In the genomic region with DNA sequence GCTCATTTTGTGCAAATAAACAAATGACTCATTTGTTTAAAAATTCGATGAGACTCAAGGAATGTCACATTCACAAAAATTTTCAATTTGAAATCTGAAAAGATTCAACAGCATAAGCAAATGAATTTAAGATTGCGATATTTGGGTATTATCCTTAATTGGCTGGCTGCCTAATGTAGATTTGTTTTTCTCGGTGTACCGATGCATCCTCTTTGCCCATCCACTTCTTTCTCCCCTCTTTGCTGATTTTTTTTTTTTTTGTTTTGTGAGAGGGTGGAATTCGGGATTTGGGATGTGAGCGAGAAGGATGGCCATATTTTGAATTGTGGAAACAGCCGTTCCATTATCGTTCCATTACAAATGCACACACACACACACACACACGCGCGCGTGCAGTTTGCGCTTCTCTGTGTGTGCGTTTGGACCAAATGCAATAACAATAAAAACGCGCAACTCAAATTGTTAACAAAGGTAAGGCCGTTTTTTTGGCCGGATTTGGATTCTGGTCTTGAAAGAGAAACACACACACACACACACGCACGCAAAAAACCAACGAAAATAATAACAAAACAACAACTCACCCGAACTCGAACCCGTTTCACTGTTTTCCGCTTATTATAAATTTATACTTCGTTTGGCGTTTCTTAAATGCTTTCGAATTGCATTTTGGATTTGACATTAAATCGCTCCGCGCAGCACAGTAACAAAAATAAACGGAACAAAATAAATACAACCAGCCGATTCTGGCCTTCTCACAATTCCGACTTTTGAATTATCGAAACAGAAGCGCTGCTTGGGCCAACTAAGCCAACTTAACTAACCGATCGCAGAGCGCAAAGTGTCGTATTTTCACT, we compare ENCODE assay signal across 1 fruit fly cellular context.
TF ChIP-seq lines count a peak whose summit lies in the region.

No protein-coding gene starts in this region.

TF ChIP-seq in whole organism, embryonic, 481 proteins besides CTCF, POLR2A, EP300 and RAD21 (continued from another document and continues in another):
- TF ChIP-seq Dbx (GFP tag; IDR thresholded peaks at IDR 0.05; lab: Robert Waterston, UW) (no peak), CG11247 (GFP tag; IDR thresholded peaks at IDR 0.05; lab: Robert Waterston, UW) (no peak), Hr39 (optimal IDR thresholded peaks at IDR 0.05; lab: Kevin White, UChicago) (no peak), BEAF-32 (GFP tag; optimal IDR thresholded peaks at IDR 0.05; lab: Kevin White, UChicago) (no peak), CG17186 (GFP tag; optimal IDR thresholded peaks at IDR 0.05; lab: Kevin White, UChicago) (no peak), Rx (GFP tag; IDR thresholded peaks at IDR 0.05; lab: Robert Waterston, UW) (0 out of 2 replicates have a peak, but pooled peaks have one; percentile 28), Poxn (GFP tag; IDR thresholded peaks at IDR 0.05; lab: Robert Waterston, UW) (no peak), pho (GFP tag; optimal IDR thresholded peaks at IDR 0.05; lab: Kevin White, UChicago) (no peak), CG17359 (tag; optimal IDR thresholded peaks at IDR 0.05; lab: Kevin White, UChicago) (peak; percentile 54), CG31441 (GFP tag; IDR thresholded peaks at IDR 0.05; lab: Robert Waterston, UW) (no peak; the same call in 1 of the 2 replicates), jing (GFP tag; optimal IDR thresholded peaks at IDR 0.05; lab: Kevin White, UChicago) (peak; percentile 35), CG10959 (GFP tag; IDR thresholded peaks at IDR 0.05; lab: Robert Waterston, UW) (0 out of 2 replicates have a peak, but pooled peaks have one; percentile 8), Atf3 (GFP tag; optimal IDR thresholded peaks at IDR 0.05; lab: Kevin White, UChicago) (peak; percentile 29), CG14667 (GFP tag; IDR thresholded peaks at IDR 0.05; lab: Robert Waterston, UW) (no peak), Abd-B (GFP tag; optimal IDR thresholded peaks at IDR 0.05; lab: Kevin White, UChicago) (peak; percentile 29), Bdp1 (GFP tag; optimal IDR thresholded peaks at IDR 0.05; lab: Kevin White, UChicago) (no peak), aop (GFP tag; IDR thresholded peaks at IDR 0.05; lab: Robert Waterston, UW) (no peak), CG3163 (GFP tag; optimal IDR thresholded peaks at IDR 0.05; lab: Kevin White, UChicago) (no peak), CG2202 (tag; optimal IDR thresholded peaks at IDR 0.05; lab: Kevin White, UChicago) (peak; percentile 41), Opbp (GFP tag; IDR thresholded peaks at IDR 0.05; lab: Robert Waterston, UW; ENCODE audit: partially characterized antibody) (no peak), slbo (GFP tag; IDR thresholded peaks at IDR 0.05; lab: Robert Waterston, UW) (no peak), Dek (tag; optimal IDR thresholded peaks at IDR 0.05; lab: Kevin White, UChicago) (no peak), dimm (GFP tag; IDR thresholded peaks at IDR 0.05; lab: Robert Waterston, UW) (no peak), run (tag; optimal IDR thresholded peaks at IDR 0.05; lab: Kevin White, UChicago) (no peak), Taf1 (GFP tag; IDR thresholded peaks at IDR 0.05; lab: Robert Waterston, UW) (no peak), CG17802 (tag; optimal IDR thresholded peaks at IDR 0.05; lab: Kevin White, UChicago) (no peak), pnt (GFP tag; optimal IDR thresholded peaks at IDR 0.05; lab: Kevin White, UChicago) (peak; percentile 50), dan (GFP tag; IDR thresholded peaks at IDR 0.05; lab: Robert Waterston, UW) (no peak), Spps (tag; optimal IDR thresholded peaks at IDR 0.05; lab: Kevin White, UChicago) (peak; percentile 61), CG1602 (GFP tag; optimal IDR thresholded peaks at IDR 0.05; lab: Kevin White, UChicago) (peak; percentile 17), vnd (GFP tag; IDR thresholded peaks at IDR 0.05; lab: Robert Waterston, UW; ENCODE audit: partially characterized antibody) (no peak), ewg (GFP tag; optimal IDR thresholded peaks at IDR 0.05; lab: Kevin White, UChicago) (peak; percentile 22), exex (tag; optimal IDR thresholded peaks at IDR 0.05; lab: Kevin White, UChicago) (no peak), zfh2 (GFP tag; optimal IDR thresholded peaks at IDR 0.05; lab: Kevin White, UChicago) (no peak), CG10274 (GFP tag; optimal IDR thresholded peaks at IDR 0.05; lab: Kevin White, UChicago) (no peak), wek (GFP tag; optimal IDR thresholded peaks at IDR 0.05; lab: Kevin White, UChicago) (no peak), crc (GFP tag; optimal IDR thresholded peaks at IDR 0.05; lab: Kevin White, UChicago) (no peak), en (GFP tag; optimal IDR thresholded peaks at IDR 0.05; lab: Kevin White, UChicago) (no peak), CG13287 (GFP tag; IDR thresholded peaks at IDR 0.05; lab: Robert Waterston, UW; ENCODE audit: partially characterized antibody) (no peak), zfh1 (GFP tag; IDR thresholded peaks at IDR 0.05; lab: Robert Waterston, UW) (peak; percentile 71; the same call in 2 of the 3 replicates), HLH54F (GFP tag; optimal IDR thresholded peaks at IDR 0.05; lab: Kevin White, UChicago) (no peak), sima (GFP tag; optimal IDR thresholded peaks at IDR 0.05; lab: Kevin White, UChicago) (no peak), esg (GFP tag; conservative IDR thresholded peaks at IDR 0.05; lab: Robert Waterston, UW) (no peak), twi (tag; optimal IDR thresholded peaks at IDR 0.05; lab: Kevin White, UChicago) (no peak), ATbp (GFP tag; optimal IDR thresholded peaks at IDR 0.05; lab: Kevin White, UChicago) (peak; percentile 65), CG1832 (GFP tag; optimal IDR thresholded peaks at IDR 0.05; lab: Kevin White, UChicago) (no peak), odd (GFP tag; optimal IDR thresholded peaks at IDR 0.05; lab: Kevin White, UChicago) (no peak), salm (tag; optimal IDR thresholded peaks at IDR 0.05; lab: Kevin White, UChicago) (no peak), CG7271 (tag; optimal IDR thresholded peaks at IDR 0.05; lab: Kevin White, UChicago) (no peak), p53 (GFP tag; optimal IDR thresholded peaks at IDR 0.05; lab: Kevin White, UChicago) (no peak), Trl (optimal IDR thresholded peaks at IDR 0.05; lab: Kevin White, UChicago) (no peak), Trl (GFP tag; optimal IDR thresholded peaks at IDR 0.05; lab: Kevin White, UChicago) (peak; percentile 29), Ets97D (GFP tag; optimal IDR thresholded peaks at IDR 0.05; lab: Kevin White, UChicago) (no peak), CG8765 (GFP tag; IDR thresholded peaks at IDR 0.05; lab: Robert Waterston, UW) (no peak), CG4282 (GFP tag; optimal IDR thresholded peaks at IDR 0.05; lab: Kevin White, UChicago) (no peak), CG43689 (GFP tag; IDR thresholded peaks at IDR 0.05; lab: Robert Waterston, UW) (no peak), tio (GFP tag; optimal IDR thresholded peaks at IDR 0.05; lab: Kevin White, UChicago) (no peak), CG1647 (GFP tag; optimal IDR thresholded peaks at IDR 0.05; lab: Kevin White, UChicago) (no peak), Camta (GFP tag; optimal IDR thresholded peaks at IDR 0.05; lab: Kevin White, UChicago) (peak; percentile 18), abd-A (tag; optimal IDR thresholded peaks at IDR 0.05; lab: Kevin White, UChicago) (no peak), shn (GFP tag; optimal IDR thresholded peaks at IDR 0.05; lab: Kevin White, UChicago) (peak; percentile 29), crp (GFP tag; optimal IDR thresholded peaks at IDR 0.05; lab: Kevin White, UChicago) (no peak), CG42726 (GFP tag; IDR thresholded peaks at IDR 0.05; lab: Robert Waterston, UW; ENCODE audit: partially characterized antibody) (no peak), Atf-2 (GFP tag; optimal IDR thresholded peaks at IDR 0.05; lab: Kevin White, UChicago) (peak; percentile 35), ranshi (GFP tag; IDR thresholded peaks at IDR 0.05; lab: Robert Waterston, UW) (no peak), Nf-YB (GFP tag; optimal IDR thresholded peaks at IDR 0.05; lab: Kevin White, UChicago) (peak; percentile 10), CG5953 (GFP tag; IDR thresholded peaks at IDR 0.05; lab: Robert Waterston, UW) (no peak), chn (GFP tag; optimal IDR thresholded peaks at IDR 0.05; lab: Kevin White, UChicago) (peak; percentile 40), CG4854 (GFP tag; optimal IDR thresholded peaks at IDR 0.05; lab: Kevin White, UChicago) (no peak), pb (GFP tag; optimal IDR thresholded peaks at IDR 0.05; lab: Kevin White, UChicago) (no peak), CG34422 (GFP tag; IDR thresholded peaks at IDR 0.05; lab: Robert Waterston, UW) (0 out of 3 replicates have a peak, but pooled peaks have one; percentile 30), tx (GFP tag; optimal IDR thresholded peaks at IDR 0.05; lab: Kevin White, UChicago) (peak; percentile 6), Jarid2 (GFP tag; optimal IDR thresholded peaks at IDR 0.05; lab: Kevin White, UChicago) (peak; percentile 6), ci (GFP tag; IDR thresholded peaks at IDR 0.05; lab: Robert Waterston, UW) (peak; percentile 61; the same call in 2 of the 3 replicates), maf-S (GFP tag; optimal IDR thresholded peaks at IDR 0.05; lab: Kevin White, UChicago) (no peak), gt (GFP tag; IDR thresholded peaks at IDR 0.05; lab: Robert Waterston, UW) (no peak), HmgZ (tag; optimal IDR thresholded peaks at IDR 0.05; lab: Kevin White, UChicago) (no peak), BtbVII (GFP tag; optimal IDR thresholded peaks at IDR 0.05; lab: Kevin White, UChicago) (no peak), H2.0 (GFP tag; IDR thresholded peaks at IDR 0.05; lab: Robert Waterston, UW) (no peak), stc (GFP tag; IDR thresholded peaks at IDR 0.05; lab: Robert Waterston, UW) (no peak), Aef1 (GFP tag; IDR thresholded peaks at IDR 0.05; lab: Robert Waterston, UW) (no peak), Ptx1 (GFP tag; IDR thresholded peaks at IDR 0.05; lab: Robert Waterston, UW) (no peak; the same call in 1 of the 2 replicates), Mrtf (GFP tag; IDR thresholded peaks at IDR 0.05; lab: Robert Waterston, UW) (no peak), lmd (GFP tag; IDR thresholded peaks at IDR 0.05; lab: Robert Waterston, UW) (0 out of 2 replicates have a peak, but pooled peaks have one; percentile 28), CG9727 (GFP tag; optimal IDR thresholded peaks at IDR 0.05; lab: Kevin White, UChicago) (peak; percentile 68), Mes4 (GFP tag; optimal IDR thresholded peaks at IDR 0.05; lab: Kevin White, UChicago) (peak; percentile 40), Neu2 (GFP tag; optimal IDR thresholded peaks at IDR 0.05; lab: Kevin White, UChicago; ENCODE audit: borderline replicate concordance) (no peak), gcm (GFP tag; optimal IDR thresholded peaks at IDR 0.05; lab: Kevin White, UChicago) (peak; percentile 3), gem (tag; optimal IDR thresholded peaks at IDR 0.05; lab: Kevin White, UChicago) (no peak), Lhr (GFP tag; optimal IDR thresholded peaks at IDR 0.05; lab: Kevin White, UChicago) (peak; percentile 26), cato (GFP tag; optimal IDR thresholded peaks at IDR 0.05; lab: Kevin White, UChicago; ENCODE audit: borderline replicate concordance) (no peak), CG6654 (GFP tag; optimal IDR thresholded peaks at IDR 0.05; lab: Kevin White, UChicago) (peak; percentile 15), Gug (GFP tag; IDR thresholded peaks at IDR 0.05; lab: Robert Waterston, UW) (peak; percentile 6; the same call in 1 of the 4 replicates), chm (GFP tag; IDR thresholded peaks at IDR 0.05; lab: Robert Waterston, UW) (peak; percentile 24; the same call in 1 of the 2 replicates), Stat92E (GFP tag; optimal IDR thresholded peaks at IDR 0.05; lab: Kevin White, UChicago) (no peak), Dip2 (GFP tag; IDR thresholded peaks at IDR 0.05; lab: Robert Waterston, UW) (no peak), Six4 (GFP tag; optimal IDR thresholded peaks at IDR 0.05; lab: Kevin White, UChicago) (peak; percentile 36), CG12236 (GFP tag; optimal IDR thresholded peaks at IDR 0.05; lab: Kevin White, UChicago) (no peak), Gsc (GFP tag; IDR thresholded peaks at IDR 0.05; lab: Robert Waterston, UW) (no peak), Chrac-16 (GFP tag; optimal IDR thresholded peaks at IDR 0.05; lab: Kevin White, UChicago) (peak; percentile 46), CG8478 (optimal IDR thresholded peaks at IDR 0.05; lab: Kevin White, UChicago) (no peak), dati (GFP tag; IDR thresholded peaks at IDR 0.05; lab: Robert Waterston, UW) (no peak), cg (GFP tag; optimal IDR thresholded peaks at IDR 0.05; lab: Kevin White, UChicago) (peak; percentile 71), CG30403 (GFP tag; optimal IDR thresholded peaks at IDR 0.05; lab: Kevin White, UChicago) (peak; percentile 55), Nf-YC (tag; optimal IDR thresholded peaks at IDR 0.05; lab: Kevin White, UChicago) (no peak), tll (GFP tag; optimal IDR thresholded peaks at IDR 0.05; lab: Kevin White, UChicago) (no peak), CG9437 (GFP tag; optimal IDR thresholded peaks at IDR 0.05; lab: Kevin White, UChicago) (peak; percentile 35), CG11504 (tag; optimal IDR thresholded peaks at IDR 0.05; lab: Kevin White, UChicago) (no peak), Nf-YA (GFP tag; IDR thresholded peaks at IDR 0.05; lab: Robert Waterston, UW) (no peak), jumu (GFP tag; optimal IDR thresholded peaks at IDR 0.05; lab: Kevin White, UChicago) (peak; percentile 39), CG7556 (GFP tag; optimal IDR thresholded peaks at IDR 0.05; lab: Kevin White, UChicago) (no peak), gsb-n (tag; optimal IDR thresholded peaks at IDR 0.05; lab: Kevin White, UChicago) (peak; percentile 46), bsh (GFP tag; optimal IDR thresholded peaks at IDR 0.05; lab: Kevin White, UChicago) (peak in 1 of 2 experiments; percentile 72), Mad (GFP tag; optimal IDR thresholded peaks at IDR 0.05; lab: Kevin White, UChicago) (peak; percentile 9), CG13775 (GFP tag; optimal IDR thresholded peaks at IDR 0.05; lab: Kevin White, UChicago) (peak; percentile 33), Myb (GFP tag; optimal IDR thresholded peaks at IDR 0.05; lab: Kevin White, UChicago) (no peak), bcd (GFP tag; optimal IDR thresholded peaks at IDR 0.05; lab: Kevin White, UChicago) (peak; percentile 40), CG2199 (GFP tag; IDR thresholded peaks at IDR 0.05; lab: Robert Waterston, UW) (no peak), Awh (GFP tag; IDR thresholded peaks at IDR 0.05; lab: Robert Waterston, UW) (peak; percentile 57; the same call in 1 of the 2 replicates), tna (GFP tag; IDR thresholded peaks at IDR 0.05; lab: Robert Waterston, UW; ENCODE audit: partially characterized antibody) (no peak), emc (GFP tag; optimal IDR thresholded peaks at IDR 0.05; lab: Kevin White, UChicago) (no peak), CG13624 (GFP tag; optimal IDR thresholded peaks at IDR 0.05; lab: Kevin White, UChicago) (no peak), CG3847 (GFP tag; IDR thresholded peaks at IDR 0.05; lab: Robert Waterston, UW) (no peak), NC2α (GFP tag; optimal IDR thresholded peaks at IDR 0.05; lab: Kevin White, UChicago) (no peak)
